Worm (Caenorhabditis elegans) whole organism, L4/young adult: ENCODE results near the gene grl-28.

Experiments
- W03F9.2 ChIP-seq: fragments of 150-350 bp; optimal IDR thresholded peaks from 2 replicates; lab custom pipeline; 2014; ENCODE audit warnings: missing biosample characterization, missing genetic modification characterization
- dao-5 ChIP-seq: sonication (generic microtip); optimal IDR thresholded peaks from 2 replicates; lab custom pipeline; 2016; ENCODE audit warnings: missing genotype, missing genetic modification characterization, moderate library complexity, missing compliant biosample characterization
- him-1 ChIP-seq: sonication (generic microtip); optimal IDR thresholded peaks from 2 replicates; lab custom pipeline; 2016; ENCODE audit warnings: missing genotype, missing genetic modification reagents, missing genetic modification characterization, missing compliant biosample characterization

DNA sequence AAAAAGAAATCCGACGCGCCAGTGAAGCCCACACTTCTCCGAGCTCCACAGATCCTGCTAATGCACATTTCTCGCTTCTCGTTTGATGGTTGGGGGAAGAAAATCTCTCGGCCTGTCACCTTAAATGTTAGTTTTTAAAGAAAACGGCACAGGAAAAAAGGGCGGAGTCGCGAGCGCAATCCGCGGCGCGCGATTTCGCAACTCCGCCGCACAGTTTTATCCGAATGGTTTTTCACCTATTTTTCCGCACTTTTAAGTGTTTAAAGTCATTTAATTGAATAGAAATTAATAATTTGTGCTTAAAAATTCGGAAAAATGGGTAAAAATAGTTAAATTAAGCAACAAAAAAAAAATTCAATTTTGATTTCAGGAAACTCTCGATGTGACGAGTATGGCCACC, 36.0 kb upstream of the grl-28 start:
- TF ChIP-seq W03F9.2 (tag; lab: Kevin White, UChicago) (no peak), dao-5 (no peak), him-1 (tag; lab: Kevin White, UChicago) (no peak)
